Worm (Caenorhabditis elegans): Measurements from ENCODE around the gene srbc-5.

ce11 chrV:3227373-3227772, 32.8 kb upstream of the srbc-5 start, which contains the start of gene K08D9.2:
- TF ChIP-seq ceh-36 (tag; optimal IDR thresholded peaks at IDR 0.05) (no peak), ets-7 (tag; optimal IDR thresholded peaks at IDR 0.05) (no peak), hmg-4 (GFP tag; optimal IDR thresholded peaks at IDR 0.05) (no peak), ama-1 (optimal IDR thresholded peaks at IDR 0.05) (no peak), tra-4 (tag; optimal IDR thresholded peaks at IDR 0.05) (no peak), hmbx-1 (tag; optimal IDR thresholded peaks at IDR 0.05) (no peak), pes-1 (GFP tag; IDR thresholded peaks at IDR 0.05) (no peak), hnd-1 (tag; optimal IDR thresholded peaks at IDR 0.05) (no peak)

Measured in whole organism, early embryonic.